Fruit fly (Drosophila melanogaster) whole organism, prepupa: Measurements from ENCODE around the gene Gr93d.

Experiments used
- CG10631 ChIP-seq: fragments of 200-800 bp; sonication (Bioruptor generic); optimal IDR thresholded peaks from 2 replicates; lab custom pipeline; 2016; ENCODE audit warnings: missing biosample characterization, missing genetic modification characterization
- CG10669 ChIP-seq: fragments of 200-800 bp; sonication (Bioruptor generic); optimal IDR thresholded peaks from 3 replicates; lab custom pipeline; 2018; ENCODE audit warnings: missing biosample characterization, mild to moderate bottlenecking, missing genetic modification characterization, moderate library complexity
- CG11762 ChIP-seq: fragments of 200-800 bp; sonication (Bioruptor generic); optimal IDR thresholded peaks from 3 replicates; lab custom pipeline; 2016; ENCODE audit warnings: missing biosample characterization, missing genetic modification characterization; ENCODE audit not compliant: insufficient read depth
- CG11902 ChIP-seq: fragments of 200-800 bp; sonication (Bioruptor generic); optimal IDR thresholded peaks from 3 replicates; lab custom pipeline; 2016; ENCODE audit warnings: missing biosample characterization, missing genetic modification characterization
- CG15336 ChIP-seq: fragments of 200-800 bp; sonication (Bioruptor generic); IDR thresholded peaks from 2 replicates; pipeline ENCODE4 v1.3.6; 2022; ENCODE audit warnings: missing biosample characterization, missing genetic modification characterization
- CG1621 ChIP-seq: fragments of 200-800 bp; sonication (Bioruptor generic); optimal IDR thresholded peaks from 3 replicates; lab custom pipeline; 2018; ENCODE audit warnings: missing biosample characterization, mild to moderate bottlenecking, missing genetic modification characterization
- CG16779 ChIP-seq: fragments of 200-800 bp; sonication (Bioruptor generic); optimal IDR thresholded peaks from 3 replicates; lab custom pipeline; 2017; ENCODE audit warnings: missing biosample characterization, mild to moderate bottlenecking, missing genetic modification characterization
- CG31627 ChIP-seq: fragments of 200-800 bp; sonication (Bioruptor generic); optimal IDR thresholded peaks from 3 replicates; lab custom pipeline; 2016; ENCODE audit warnings: missing biosample characterization, missing genetic modification characterization
- CG32006 ChIP-seq: fragments of 200-800 bp; sonication (Bioruptor generic); optimal IDR thresholded peaks from 3 replicates; lab custom pipeline; 2017; ENCODE audit warnings: missing biosample characterization, mild to moderate bottlenecking, missing genetic modification characterization
- CG3919 ChIP-seq: fragments of 200-800 bp; sonication (Bioruptor generic); optimal IDR thresholded peaks from 3 replicates; lab custom pipeline; 2016; ENCODE audit warnings: missing biosample characterization, missing genetic modification characterization
- CG4318 ChIP-seq: fragments of 200-800 bp; sonication (Bioruptor generic); optimal IDR thresholded peaks from 3 replicates; lab custom pipeline; 2017; ENCODE audit warnings: missing biosample characterization, mild to moderate bottlenecking, missing genetic modification characterization
- CG6163 ChIP-seq: fragments of 200-800 bp; sonication (Bioruptor generic); IDR thresholded peaks from 3 replicates; pipeline ENCODE4 v1.3.6; 2022; ENCODE audit warnings: missing biosample characterization, missing genetic modification characterization
- CG6792 ChIP-seq: fragments of 200-800 bp; sonication (Bioruptor generic); optimal IDR thresholded peaks from 3 replicates; lab custom pipeline; 2016; ENCODE audit warnings: missing biosample characterization, missing genetic modification characterization
- CG6854 ChIP-seq: fragments of 200-800 bp; sonication (Bioruptor generic); optimal IDR thresholded peaks from 2 replicates; lab custom pipeline; 2017; ENCODE audit warnings: missing biosample characterization, mild to moderate bottlenecking, missing genetic modification characterization
- CG8119 ChIP-seq: fragments of 200-800 bp; sonication (Bioruptor generic); IDR thresholded peaks from 3 replicates; pipeline ENCODE4 v1.3.6; 2022; ENCODE audit warnings: missing biosample characterization, missing genetic modification characterization
- CG8632 ChIP-seq: fragments of 200-800 bp; sonication (Bioruptor generic); optimal IDR thresholded peaks from 3 replicates; lab custom pipeline; 2016; ENCODE audit warnings: missing biosample characterization, missing genetic modification characterization
- CG9139 ChIP-seq: fragments of 200-800 bp; sonication (Bioruptor generic); optimal IDR thresholded peaks from 3 replicates; lab custom pipeline; 2017; ENCODE audit warnings: missing biosample characterization, mild to moderate bottlenecking, missing genetic modification characterization
- Eip75B ChIP-seq: fragments of 200-800 bp; sonication (Bioruptor generic); optimal IDR thresholded peaks from 3 replicates; lab custom pipeline; 2016; ENCODE audit warnings: missing biosample characterization, missing genetic modification characterization
- Eip78C ChIP-seq: fragments of 200-800 bp; sonication (Bioruptor generic); peaks from one replicate; lab custom pipeline; 2016; ENCODE audit warnings: missing biosample characterization, missing genetic modification characterization
- Eip93F ChIP-seq: fragments of 200-800 bp; sonication (Bioruptor generic); optimal IDR thresholded peaks from 2 replicates; lab custom pipeline; 2016; ENCODE audit warnings: missing biosample characterization, mild to moderate bottlenecking, missing genetic modification characterization
- Ets21C ChIP-seq: fragments of 200-800 bp; sonication (Bioruptor generic); optimal IDR thresholded peaks from 3 replicates; lab custom pipeline; 2016; ENCODE audit warnings: missing biosample characterization, missing genetic modification characterization
- Gug ChIP-seq: fragments of 200-800 bp; sonication (Bioruptor generic); IDR thresholded peaks from 2 replicates; pipeline ENCODE4 v1.3.6; 2022; ENCODE audit warnings: missing biosample characterization, missing genetic modification characterization
- Hr38 ChIP-seq: sonication (Bioruptor generic); optimal IDR thresholded peaks from 2 replicates; lab custom pipeline; 2016; ENCODE audit warnings: missing biosample characterization, missing genetic modification characterization
- Hr39 ChIP-seq: fragments of 200-800 bp; sonication (Bioruptor generic); optimal IDR thresholded peaks from 2 replicates; lab custom pipeline; 2016; ENCODE audit warnings: missing biosample characterization, missing genetic modification characterization
- Hr4 ChIP-seq: fragments of 200-800 bp; sonication (Bioruptor generic); optimal IDR thresholded peaks from 3 replicates; lab custom pipeline; 2016; ENCODE audit warnings: missing biosample characterization, missing genetic modification characterization
- Lpt ChIP-seq: fragments of 200-800 bp; sonication (Bioruptor generic); optimal IDR thresholded peaks from 3 replicates; lab custom pipeline; 2016; ENCODE audit warnings: missing biosample characterization, missing genetic modification characterization
- Met ChIP-seq: fragments of 200-800 bp; sonication (Bioruptor generic); optimal IDR thresholded peaks from 3 replicates; lab custom pipeline; 2016; ENCODE audit warnings: missing biosample characterization, missing genetic modification characterization
- OdsH ChIP-seq: fragments of 200-800 bp; sonication (Bioruptor generic); optimal IDR thresholded peaks from 3 replicates; lab custom pipeline; 2016; ENCODE audit warnings: missing biosample characterization, missing genetic modification characterization
- Smox ChIP-seq: fragments of 200-800 bp; sonication (Bioruptor generic); optimal IDR thresholded peaks from 3 replicates; lab custom pipeline; 2016; ENCODE audit warnings: missing biosample characterization, missing genetic modification characterization
- Sox102F ChIP-seq: fragments of 200-800 bp; sonication (Bioruptor generic); optimal IDR thresholded peaks from 2 replicates; lab custom pipeline; 2016; ENCODE audit warnings: missing biosample characterization, mild to moderate bottlenecking, missing genetic modification characterization
- Sox14 ChIP-seq: fragments of 200-800 bp; sonication (Bioruptor generic); optimal IDR thresholded peaks from 3 replicates; lab custom pipeline; 2016; ENCODE audit warnings: missing biosample characterization, missing genetic modification characterization
- Sox15 ChIP-seq: fragments of 200-800 bp; sonication (Bioruptor generic); optimal IDR thresholded peaks from 3 replicates; lab custom pipeline; 2016; ENCODE audit warnings: missing biosample characterization, missing genetic modification characterization
- achi ChIP-seq: fragments of 200-800 bp; sonication (Bioruptor generic); optimal IDR thresholded peaks from 3 replicates; lab custom pipeline; 2016; ENCODE audit warnings: missing biosample characterization, missing genetic modification characterization
- acj6 ChIP-seq: fragments of 200-800 bp; sonication (Bioruptor generic); optimal IDR thresholded peaks from 3 replicates; lab custom pipeline; 2016; ENCODE audit warnings: missing biosample characterization, missing genetic modification characterization
- dsx ChIP-seq: fragments of 200-800 bp; optimal IDR thresholded peaks from 3 replicates; lab custom pipeline; 2019; ENCODE audit warnings: missing biosample characterization, mild to moderate bottlenecking, missing genetic modification characterization, moderate library complexity; ENCODE audit not compliant: poor library complexity, severe bottlenecking
- eg ChIP-seq: fragments of 200-800 bp; sonication (Bioruptor generic); IDR thresholded peaks from 3 replicates; pipeline ENCODE4 v1.3.6; 2022; ENCODE audit warnings: missing biosample characterization, missing genetic modification characterization
- esn ChIP-seq: fragments of 200-800 bp; sonication (Bioruptor generic); optimal IDR thresholded peaks from 2 replicates; lab custom pipeline; 2016; ENCODE audit warnings: missing biosample characterization, mild to moderate bottlenecking, missing genetic modification characterization, moderate library complexity
- fd59A ChIP-seq: fragments of 200-800 bp; sonication (Bioruptor generic); optimal IDR thresholded peaks from 2 replicates; lab custom pipeline; 2017; ENCODE audit warnings: missing biosample characterization, mild to moderate bottlenecking, missing genetic modification characterization, missing genetic modification reagents
- fd85E ChIP-seq: fragments of 200-800 bp; sonication (Bioruptor generic); optimal IDR thresholded peaks from 3 replicates; lab custom pipeline; 2016; ENCODE audit warnings: missing biosample characterization, missing genetic modification characterization
- fkh ChIP-seq: fragments of 200-800 bp; sonication (Bioruptor generic); optimal IDR thresholded peaks from 3 replicates; lab custom pipeline; 2017; ENCODE audit warnings: missing biosample characterization, mild to moderate bottlenecking, missing genetic modification characterization, moderate library complexity
- lz ChIP-seq: fragments of 200-800 bp; sonication (Bioruptor generic); optimal IDR thresholded peaks from 3 replicates; lab custom pipeline; 2016; ENCODE audit warnings: missing biosample characterization, missing genetic modification characterization
- net ChIP-seq: fragments of 200-800 bp; sonication (Bioruptor generic); optimal IDR thresholded peaks from 3 replicates; lab custom pipeline; 2016; ENCODE audit warnings: missing biosample characterization, missing genetic modification characterization
- pdm3 ChIP-seq: fragments of 200-800 bp; sonication (Bioruptor generic); optimal IDR thresholded peaks from 3 replicates; lab custom pipeline; 2016; ENCODE audit warnings: missing biosample characterization, missing genetic modification characterization
- salr ChIP-seq, 2 experiments: fragments of 200-800 bp; sonication (Bioruptor generic); optimal IDR thresholded peaks; 3 replicates each; lab custom pipeline; 2016 to 2018; ENCODE audit warnings: missing biosample characterization in 2 of 2, missing genetic modification characterization in 2 of 2, mild to moderate bottlenecking in 1 of 2
- spab ChIP-seq: fragments of 200-800 bp; sonication (Bioruptor generic); optimal IDR thresholded peaks from 2 replicates; lab custom pipeline; 2017; ENCODE audit warnings: missing biosample characterization, mild to moderate bottlenecking, missing genetic modification characterization, missing genetic modification reagents
- svp ChIP-seq: fragments of 200-800 bp; sonication (Bioruptor generic); peaks from one replicate; lab custom pipeline; 2016; ENCODE audit warnings: missing biosample characterization, missing genetic modification characterization
- topi ChIP-seq: fragments of 200-800 bp; sonication (Bioruptor generic); optimal IDR thresholded peaks from 3 replicates; lab custom pipeline; 2016; ENCODE audit warnings: missing biosample characterization, missing genetic modification characterization
- vri ChIP-seq: fragments of 200-800 bp; sonication (Bioruptor generic); optimal IDR thresholded peaks from 3 replicates; lab custom pipeline; 2016; ENCODE audit warnings: missing biosample characterization, mild to moderate bottlenecking, missing genetic modification characterization

Gr93d gene

dm6 chr3R:21856873-21857243 lies 10.4 kb upstream of the Gr93d start:
- TF ChIP-seq CG6792 (no peak), Sox15 (GFP tag; lab: Kevin White, UChicago) (no peak), CG3919 (GFP tag; lab: Kevin White, UChicago) (no peak), CG4318 (no peak), fkh (GFP tag; lab: Kevin White, UChicago) (peak; percentile 52), CG8119 (GFP tag; lab: Robert Waterston, UW) (no peak)
- TF ChIP-seq, all 60 proteins: peak for 1

DNA sequence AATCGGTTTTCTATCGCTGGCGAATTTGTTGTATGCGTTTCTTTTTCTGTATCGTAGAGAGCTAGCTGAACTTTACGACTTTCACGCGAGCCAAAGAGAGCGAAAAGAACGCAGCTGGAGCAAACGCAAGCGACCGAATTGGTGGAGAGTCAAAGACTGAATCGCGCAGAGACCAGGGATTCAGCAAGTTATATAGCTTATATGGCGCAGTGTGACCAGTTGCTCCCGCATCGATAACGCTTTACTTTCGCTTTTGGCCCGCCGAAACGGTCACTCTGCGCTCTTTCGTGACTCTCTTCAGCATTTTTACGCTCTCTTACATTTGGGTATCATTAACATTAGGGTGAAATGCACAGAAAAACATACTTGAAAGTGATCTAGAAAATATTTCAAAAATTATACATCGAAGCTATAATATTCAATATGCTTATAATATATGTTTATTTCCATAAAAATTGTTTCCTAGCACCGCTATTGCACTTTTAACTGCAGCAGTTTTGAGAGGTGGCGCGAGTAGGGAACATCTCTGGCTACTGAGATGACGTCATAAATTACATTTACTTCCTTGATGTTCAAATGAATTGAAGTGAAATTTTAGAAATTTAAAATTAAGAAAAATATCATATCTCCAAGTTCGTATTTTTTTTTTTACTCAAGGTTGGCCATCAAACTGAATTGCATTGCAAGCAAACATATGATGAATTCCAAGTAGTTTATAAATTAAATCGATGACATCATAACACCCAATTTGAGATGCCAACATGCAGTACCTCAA lies 9.8 kb upstream of the Gr93d start, which contains the start of gene glec:
TSS of gene glec (minus strand) at position 169 of the 775 bp plus-strand sequence.
- peak; percentile 42 for TF ChIP-seq CG10631 (GFP tag; lab: Kevin White, UChicago)
- peak; percentile 36 for TF ChIP-seq topi (GFP tag; lab: Kevin White, UChicago)
- TF ChIP-seq acj6 (GFP tag; lab: Kevin White, UChicago), result peak; percentile 69
- peak; percentile 65 for TF ChIP-seq esn (GFP tag; lab: Kevin White, UChicago)
- TF ChIP-seq pdm3 (GFP tag; lab: Kevin White, UChicago), result peak; percentile 69
- peak; percentile 77 for TF ChIP-seq Smox (GFP tag; lab: Kevin White, UChicago)
- no peak for TF ChIP-seq Ets21C
- peak; percentile 31 for TF ChIP-seq CG1621 (tag; lab: Kevin White, UChicago)
- no peak for TF ChIP-seq Hr38 (GFP tag; lab: Kevin White, UChicago)
- TF ChIP-seq CG9139 (GFP tag; lab: Kevin White, UChicago), result no peak
- peak; percentile 82 for TF ChIP-seq Sox102F (GFP tag; lab: Kevin White, UChicago)
- peak; percentile 71 for TF ChIP-seq OdsH (GFP tag; lab: Kevin White, UChicago)
- TF ChIP-seq CG6163 (GFP tag; lab: Robert Waterston, UW), result peak; percentile 41
- peak; percentile 92 for TF ChIP-seq Eip78C
- no peak for TF ChIP-seq fkh (GFP tag; lab: Kevin White, UChicago)
- TF ChIP-seq Gug (GFP tag; lab: Robert Waterston, UW), result no peak
- peak; percentile 44 for TF ChIP-seq CG3919 (GFP tag; lab: Kevin White, UChicago)
- TF ChIP-seq CG6792, result peak; percentile 37
- TF ChIP-seq fd59A (GFP tag; lab: Kevin White, UChicago), result no peak
- peak; percentile 64 for TF ChIP-seq CG8119 (GFP tag; lab: Robert Waterston, UW)
- TF ChIP-seq CG6854 (GFP tag; lab: Kevin White, UChicago), result peak; percentile 77
- peak; percentile 72 for TF ChIP-seq Met (GFP tag; lab: Kevin White, UChicago)
- TF ChIP-seq Lpt, result peak; percentile 27
- peak; percentile 59 for TF ChIP-seq Eip93F (GFP tag; lab: Kevin White, UChicago)
- TF ChIP-seq CG4318, result peak; percentile 8
- TF ChIP-seq lz (GFP tag; lab: Kevin White, UChicago), result peak; percentile 3
- peak; percentile 84 for TF ChIP-seq svp (GFP tag; lab: Kevin White, UChicago)
- peak; percentile 47 for TF ChIP-seq Hr39 (GFP tag; lab: Kevin White, UChicago)
- TF ChIP-seq Sox15 (GFP tag; lab: Kevin White, UChicago), result peak; percentile 11
- no peak for TF ChIP-seq CG11902 (GFP tag; lab: Kevin White, UChicago)
- peak; percentile 62 for TF ChIP-seq Sox14 (GFP tag; lab: Kevin White, UChicago)
- TF ChIP-seq Hr4, result peak; percentile 69
- peak; percentile 29 for TF ChIP-seq dsx
- peak; percentile 71 for TF ChIP-seq vri (GFP tag; lab: Kevin White, UChicago)
- TF ChIP-seq spab (GFP tag; lab: Kevin White, UChicago), result no peak
- TF ChIP-seq CG11762 (GFP tag; lab: Kevin White, UChicago), result no peak
- no peak for TF ChIP-seq CG10669 (GFP tag; lab: Kevin White, UChicago)
- peak; percentile 60 for TF ChIP-seq CG32006
- peak; percentile 26 for TF ChIP-seq CG31627 (GFP tag; lab: Kevin White, UChicago)
- peak; percentile 72 for TF ChIP-seq achi
- TF ChIP-seq eg (GFP tag; lab: Robert Waterston, UW), result peak; percentile 65
- TF ChIP-seq CG15336 (GFP tag; lab: Robert Waterston, UW), result peak; percentile 44
- peak in 1 of 2 experiments; percentile 58 for TF ChIP-seq salr (GFP tag; optimal IDR thresholded peaks at IDR 0.05; lab: Kevin White, UChicago)
- peak; percentile 35 for TF ChIP-seq net
- peak; percentile 27 for TF ChIP-seq CG16779
- peak; percentile 1 for TF ChIP-seq fd85E
- TF ChIP-seq CG8632 (GFP tag; lab: Kevin White, UChicago), result no peak
- TF ChIP-seq Eip75B (GFP tag; lab: Kevin White, UChicago), result peak; percentile 43
